Fruit fly (Drosophila melanogaster) whole organism, prepupa: ENCODE measurements around the gene Cp7Fc.

ENCODE experiments used
- CG10631 ChIP-seq: fragments of 200-800 bp; sonication (Bioruptor generic); optimal IDR thresholded peaks from 2 replicates; lab custom pipeline; 2016; ENCODE audit warnings: missing biosample characterization, missing genetic modification characterization
- CG10669 ChIP-seq: fragments of 200-800 bp; sonication (Bioruptor generic); optimal IDR thresholded peaks from 3 replicates; lab custom pipeline; 2018; ENCODE audit warnings: missing biosample characterization, mild to moderate bottlenecking, missing genetic modification characterization, moderate library complexity
- CG16779 ChIP-seq: fragments of 200-800 bp; sonication (Bioruptor generic); optimal IDR thresholded peaks from 3 replicates; lab custom pipeline; 2017; ENCODE audit warnings: missing biosample characterization, mild to moderate bottlenecking, missing genetic modification characterization
- CG31627 ChIP-seq: fragments of 200-800 bp; sonication (Bioruptor generic); optimal IDR thresholded peaks from 3 replicates; lab custom pipeline; 2016; ENCODE audit warnings: missing biosample characterization, missing genetic modification characterization
- CG32006 ChIP-seq: fragments of 200-800 bp; sonication (Bioruptor generic); optimal IDR thresholded peaks from 3 replicates; lab custom pipeline; 2017; ENCODE audit warnings: missing biosample characterization, mild to moderate bottlenecking, missing genetic modification characterization
- CG3919 ChIP-seq: fragments of 200-800 bp; sonication (Bioruptor generic); optimal IDR thresholded peaks from 3 replicates; lab custom pipeline; 2016; ENCODE audit warnings: missing biosample characterization, missing genetic modification characterization
- CG6854 ChIP-seq: fragments of 200-800 bp; sonication (Bioruptor generic); optimal IDR thresholded peaks from 2 replicates; lab custom pipeline; 2017; ENCODE audit warnings: missing biosample characterization, mild to moderate bottlenecking, missing genetic modification characterization
- Eip93F ChIP-seq: fragments of 200-800 bp; sonication (Bioruptor generic); optimal IDR thresholded peaks from 2 replicates; lab custom pipeline; 2016; ENCODE audit warnings: missing biosample characterization, mild to moderate bottlenecking, missing genetic modification characterization
- Gug ChIP-seq: fragments of 200-800 bp; sonication (Bioruptor generic); IDR thresholded peaks from 2 replicates; pipeline ENCODE4 v1.3.6; 2022; ENCODE audit warnings: missing biosample characterization, missing genetic modification characterization
- Hr39 ChIP-seq: fragments of 200-800 bp; sonication (Bioruptor generic); optimal IDR thresholded peaks from 2 replicates; lab custom pipeline; 2016; ENCODE audit warnings: missing biosample characterization, missing genetic modification characterization
- Sox15 ChIP-seq: fragments of 200-800 bp; sonication (Bioruptor generic); optimal IDR thresholded peaks from 3 replicates; lab custom pipeline; 2016; ENCODE audit warnings: missing biosample characterization, missing genetic modification characterization
- acj6 ChIP-seq: fragments of 200-800 bp; sonication (Bioruptor generic); optimal IDR thresholded peaks from 3 replicates; lab custom pipeline; 2016; ENCODE audit warnings: missing biosample characterization, missing genetic modification characterization
- net ChIP-seq: fragments of 200-800 bp; sonication (Bioruptor generic); optimal IDR thresholded peaks from 3 replicates; lab custom pipeline; 2016; ENCODE audit warnings: missing biosample characterization, missing genetic modification characterization

DNA sequence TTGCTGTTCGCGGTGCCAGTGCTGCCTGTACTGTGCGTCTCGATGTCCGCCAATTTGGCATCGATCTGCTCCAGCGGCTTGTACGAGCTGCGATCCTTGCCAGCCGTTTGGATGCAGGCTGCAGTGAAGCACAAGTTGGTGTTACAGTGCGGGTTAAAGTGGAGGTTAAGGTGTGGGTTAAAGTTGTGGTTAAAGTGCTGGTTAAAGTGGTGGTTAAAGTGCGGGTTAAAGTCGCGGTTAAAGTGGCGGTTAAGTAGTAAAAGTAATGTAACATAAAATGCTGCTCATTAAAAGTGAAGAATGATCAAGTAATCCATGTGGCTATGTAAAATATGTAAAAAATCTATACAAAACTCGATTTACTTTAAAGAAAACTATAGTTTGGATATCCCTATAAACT lies 24.8 kb upstream of the Cp7Fc start:
- no peak for TF ChIP-seq acj6 (GFP tag; lab: Kevin White, UChicago)
- no peak for TF ChIP-seq CG32006 (GFP tag; lab: Kevin White, UChicago)
- no peak for TF ChIP-seq CG3919 (GFP tag; lab: Kevin White, UChicago)
- no peak for TF ChIP-seq CG10669
- no peak for TF ChIP-seq Eip93F
- no peak for TF ChIP-seq CG16779 (tag; lab: Kevin White, UChicago)
- no peak for TF ChIP-seq Sox15 (GFP tag; lab: Kevin White, UChicago)
- TF ChIP-seq Hr39 (GFP tag; lab: Kevin White, UChicago): no peak
- no peak for TF ChIP-seq CG6854 (GFP tag; lab: Kevin White, UChicago)
- no peak for TF ChIP-seq net (GFP tag; lab: Kevin White, UChicago)
- no peak for TF ChIP-seq CG10631 (GFP tag; lab: Kevin White, UChicago)
- TF ChIP-seq Gug: no peak
- no peak for TF ChIP-seq CG31627 (GFP tag; lab: Kevin White, UChicago)
